Worm (Caenorhabditis elegans) whole organism, L4 larva: ENCODE results near the gene irld-2.

Experiments used
- R02D3.7 ChIP-seq: fragments of 150-350 bp; sonication (generic microtip); optimal IDR thresholded peaks from 3 replicates; lab custom pipeline; 2014; ENCODE audit warnings: missing biosample characterization, missing genetic modification characterization
- T20F7.1 ChIP-seq: fragments of 200-800 bp; sonication (Bioruptor generic); optimal IDR thresholded peaks from 2 replicates; lab custom pipeline; 2018; ENCODE audit warnings: mild to moderate bottlenecking, missing genetic modification characterization, missing compliant biosample characterization
- T26A8.4 ChIP-seq: fragments of 200-800 bp; sonication (Bioruptor generic); IDR thresholded peaks from 2 replicates; pipeline ENCODE4 v1.3.6; 2022; ENCODE audit warnings: missing genetic modification characterization, missing compliant biosample characterization
- ZK337.2 ChIP-seq: fragments of 200-800 bp; sonication (Bioruptor generic); IDR thresholded peaks from 2 replicates; pipeline ENCODE4 v1.3.6; 2022; ENCODE audit warnings: missing genetic modification reagents, missing genetic modification characterization, missing compliant biosample characterization
- ZK546.5 ChIP-seq, 2 experiments: sonication (generic microtip); optimal IDR thresholded peaks; 2 replicates each; lab custom pipeline; 2017; ENCODE audit warnings: missing biosample characterization in 2 of 2, missing genetic modification characterization in 2 of 2
- aha-1 ChIP-seq: fragments of 150-350 bp; peaks from one replicate; lab custom pipeline; 2014; ENCODE audit warnings: missing biosample characterization, missing genetic modification characterization
- ceh-44 ChIP-seq: fragments of 200-800 bp; sonication (Bioruptor generic); IDR thresholded peaks from 2 replicates; pipeline ENCODE4 v1.3.6; 2022; ENCODE audit warnings: missing genetic modification reagents, missing genetic modification characterization, missing compliant biosample characterization
- ces-1 ChIP-seq: fragments of 150-350 bp; sonication (generic microtip); optimal IDR thresholded peaks from 4 replicates; lab custom pipeline; 2014; ENCODE audit warnings: missing biosample characterization, missing genetic modification reagents, missing genetic modification characterization
- cey-2 ChIP-seq: sonication (generic microtip); optimal IDR thresholded peaks from 3 replicates; lab custom pipeline; 2017; ENCODE audit warnings: missing genetic modification characterization, mild to moderate bottlenecking, missing compliant biosample characterization, antibody characterized with exemption, borderline replicate concordance; ENCODE audit not compliant: insufficient read depth
- ctbp-1 ChIP-seq: fragments of 200-800 bp; sonication (Bioruptor generic); IDR thresholded peaks from 2 replicates; pipeline ENCODE4 v1.3.6; 2022; ENCODE audit warnings: missing genetic modification reagents, missing genetic modification characterization, missing compliant biosample characterization
- daf-16 ChIP-seq, 3 experiments: sonication (generic microtip); optimal IDR thresholded peaks; 2 replicates each; lab custom pipeline; 2016 to 2017; ENCODE audit warnings: missing genetic modification characterization in 3 of 3, missing genetic modification reagents in 3 of 3, mild to moderate bottlenecking in 2 of 3, missing compliant biosample characterization in 2 of 3, missing biosample characterization in 1 of 3, moderate library complexity in 1 of 3
- dmd-9 ChIP-seq: fragments of 200-800 bp; sonication (Bioruptor generic); IDR thresholded peaks from 2 replicates; pipeline ENCODE4 v1.3.6; 2022; ENCODE audit warnings: missing genetic modification reagents, missing genetic modification characterization, missing compliant biosample characterization
- dpl-1 ChIP-seq: fragments of 150-350 bp; optimal IDR thresholded peaks from 2 replicates; lab custom pipeline; 2014; ENCODE audit warnings: missing biosample characterization, missing genetic modification reagents, missing genetic modification characterization
- duxl-1 ChIP-seq: sonication (generic microtip); optimal IDR thresholded peaks from 2 replicates; lab custom pipeline; 2016; ENCODE audit warnings: mild to moderate bottlenecking, missing genetic modification characterization, moderate library complexity, missing compliant biosample characterization; ENCODE audit not compliant: poor library complexity
- gei-8 ChIP-seq: fragments of 200-800 bp; sonication (Bioruptor generic); optimal IDR thresholded peaks from 2 replicates; lab custom pipeline; 2018; ENCODE audit warnings: mild to moderate bottlenecking, missing genetic modification characterization, missing compliant biosample characterization
- hif-1 ChIP-seq, 2 experiments: sonication (generic microtip); optimal IDR thresholded peaks; 2 replicates each; lab custom pipeline; 2016 to 2017; ENCODE audit warnings: missing compliant biosample characterization in 2 of 2, missing genetic modification characterization in 2 of 2, missing genetic modification reagents in 2 of 2, missing genotype in 2 of 2, mild to moderate bottlenecking in 1 of 2
- hmg-1.1 ChIP-seq: fragments of 200-800 bp; sonication (Bioruptor generic); IDR thresholded peaks from 2 replicates; pipeline ENCODE4 v1.3.6; 2022; ENCODE audit warnings: missing genetic modification reagents, missing genetic modification characterization, missing compliant biosample characterization
- lim-7 ChIP-seq: fragments of 200-800 bp; sonication (Bioruptor generic); IDR thresholded peaks from 2 replicates; pipeline ENCODE4 v1.3.6; 2022; ENCODE audit warnings: missing genetic modification characterization, missing compliant biosample characterization
- lin-29 ChIP-seq: fragments of 200-800 bp; sonication (Bioruptor generic); IDR thresholded peaks from 2 replicates; pipeline ENCODE4 v1.3.6; 2022; ENCODE audit warnings: missing genetic modification reagents, missing genetic modification characterization, missing compliant biosample characterization
- lin-38 ChIP-seq: fragments of 200-800 bp; sonication (Bioruptor generic); IDR thresholded peaks from 2 replicates; pipeline ENCODE4 v1.3.6; 2022; ENCODE audit warnings: missing genetic modification reagents, missing genetic modification characterization, missing compliant biosample characterization
- madf-5 ChIP-seq, 2 experiments: fragments of 200-800 bp; sonication (Bioruptor generic); IDR thresholded peaks; 2 replicates each; pipeline ENCODE4 v1.3.6; 2022; ENCODE audit warnings: missing compliant biosample characterization in 2 of 2, missing genetic modification characterization in 2 of 2
- mxl-3 ChIP-seq: fragments of 200-800 bp; sonication (Bioruptor generic); optimal IDR thresholded peaks from 2 replicates; lab custom pipeline; 2018; ENCODE audit warnings: mild to moderate bottlenecking, missing genetic modification characterization, missing compliant biosample characterization
- nhr-10 ChIP-seq: fragments of 150-350 bp; optimal IDR thresholded peaks from 2 replicates; lab custom pipeline; 2014; ENCODE audit warnings: missing biosample characterization, missing genetic modification characterization
- nhr-76 ChIP-seq: fragments of 150-350 bp; optimal IDR thresholded peaks from 2 replicates; lab custom pipeline; 2014; ENCODE audit warnings: missing biosample characterization, missing genetic modification characterization
- set-16 ChIP-seq: fragments of 200-800 bp; sonication (Bioruptor generic); IDR thresholded peaks from 2 replicates; pipeline ENCODE4 v1.3.6; 2022; ENCODE audit warnings: missing genetic modification reagents, missing genetic modification characterization, missing compliant biosample characterization
- skn-1 ChIP-seq: fragments of 150-350 bp; optimal IDR thresholded peaks from 2 replicates; lab custom pipeline; 2014; ENCODE audit warnings: missing biosample characterization, missing genetic modification characterization
- snpc-1.2 ChIP-seq: fragments of 200-800 bp; sonication (Bioruptor generic); IDR thresholded peaks from 2 replicates; pipeline ENCODE4 v1.3.6; 2022; ENCODE audit warnings: missing genetic modification reagents, missing genetic modification characterization, missing compliant biosample characterization
- snpc-4 ChIP-seq: fragments of 150-350 bp; optimal IDR thresholded peaks from 2 replicates; lab custom pipeline; 2014; ENCODE audit warnings: missing biosample characterization, missing genetic modification characterization
- spr-1 ChIP-seq: sonication (generic microtip); optimal IDR thresholded peaks from 2 replicates; lab custom pipeline; 2016; ENCODE audit warnings: mild to moderate bottlenecking, missing genetic modification characterization, missing compliant biosample characterization
- tra-1 ChIP-seq: fragments of 200-800 bp; sonication (Bioruptor generic); IDR thresholded peaks from 2 replicates; pipeline ENCODE4 v1.3.6; 2022; ENCODE audit warnings: missing genetic modification reagents, missing genetic modification characterization, missing compliant biosample characterization
- unc-62 ChIP-seq, 3 experiments: fragments of 150-350 bp in 1 of 3; sonication (generic microtip); optimal IDR thresholded peaks in 2 of 3; peaks in 1 of 3; 1 replicate in 1 of 3; 2 replicates in 2 of 3; lab custom pipeline; 2014 to 2017; ENCODE audit warnings: missing biosample characterization in 3 of 3, missing genetic modification characterization in 3 of 3, missing genetic modification reagents in 3 of 3, missing genotype in 1 of 3
- vab-7 ChIP-seq: fragments of 200-800 bp; sonication (Bioruptor generic); IDR thresholded peaks from 2 replicates; pipeline ENCODE4 v1.3.6; 2022; ENCODE audit warnings: missing genetic modification reagents, missing genetic modification characterization, missing compliant biosample characterization
- zfp-3 ChIP-seq: fragments of 200-800 bp; sonication (Bioruptor generic); conservative IDR thresholded peaks from 2 replicates; pipeline ENCODE4 v1.3.6; 2022; ENCODE audit warnings: missing genetic modification reagents, missing genetic modification characterization, missing compliant biosample characterization

Gene irld-2

DNA sequence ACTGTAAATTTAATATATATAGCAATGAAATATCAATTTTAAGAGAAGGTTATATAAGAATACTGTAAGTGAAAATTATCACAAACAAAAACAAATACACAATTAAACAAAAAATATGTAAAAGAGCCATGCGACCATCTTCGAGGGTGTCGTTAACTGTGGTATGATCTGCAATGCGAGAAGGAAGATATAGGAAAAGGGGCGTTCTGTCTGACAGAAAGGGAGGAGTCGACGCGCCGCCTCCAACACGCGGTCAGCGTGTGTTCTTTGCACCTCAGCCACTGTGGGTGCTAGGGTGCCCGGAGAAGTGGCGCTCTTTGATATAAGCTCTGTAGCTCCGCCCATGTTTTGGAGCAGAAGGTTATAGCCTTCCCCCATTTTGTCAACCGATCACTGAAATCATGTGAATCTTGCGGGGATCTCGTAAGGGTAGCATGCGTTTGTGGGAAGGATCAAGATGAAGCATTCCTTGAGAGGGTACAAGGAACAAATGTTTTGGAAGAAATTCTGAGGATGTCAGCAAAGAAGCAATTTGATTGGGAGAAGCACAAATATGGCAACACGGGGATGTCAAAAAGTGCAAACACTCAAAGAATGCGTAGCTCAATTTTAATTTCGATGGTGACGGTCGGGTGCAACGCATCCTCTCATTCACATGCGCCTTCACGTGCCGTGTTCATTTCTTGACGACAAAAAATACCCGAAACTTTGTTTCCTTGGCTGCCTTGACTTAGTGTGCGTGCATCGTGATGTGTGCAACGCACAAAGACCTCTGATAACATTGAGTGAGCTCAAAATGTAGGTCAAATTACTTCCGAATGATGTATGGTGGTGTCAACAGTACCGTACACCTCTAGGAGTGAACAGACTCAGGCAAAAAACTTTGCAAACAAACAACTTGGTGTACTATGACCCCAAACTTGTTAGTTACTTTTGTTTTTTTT, 43.8 kb downstream of the irld-2 start, which contains the start of gene mxl-3 (continued):
- TF ChIP-seq dpl-1 (GFP tag; lab: Kevin White, UChicago), result no peak
- TF ChIP-seq set-16 (GFP tag; lab: Robert Waterston, UW), result peak; percentile 66
- TF ChIP-seq nhr-10 (tag; lab: Kevin White, UChicago), result no peak
- TF ChIP-seq gei-8 (GFP tag; lab: Kevin White, UChicago), result no peak
- no peak for TF ChIP-seq spr-1 (tag; lab: Kevin White, UChicago)
- no peak for TF ChIP-seq R02D3.7 (tag; lab: Kevin White, UChicago)
- peak; percentile 32; the same call in 1 of the 2 replicates for TF ChIP-seq hmg-1.1 (GFP tag; lab: Robert Waterston, UW)
- TF ChIP-seq dmd-9, result no peak
- 0 out of 2 replicates have a peak, but pooled peaks have one; percentile 55 for TF ChIP-seq zfp-3 (GFP tag; lab: Robert Waterston, UW)
- no peak for TF ChIP-seq skn-1 (tag; lab: Kevin White, UChicago)
- TF ChIP-seq daf-16 (GFP tag; optimal IDR thresholded peaks at IDR 0.05; lab: Kevin White, UChicago), result peak in 1 of 2 experiments; percentile 27
- peak; percentile 88 for TF ChIP-seq daf-16 (tag; optimal IDR thresholded peaks at IDR 0.05; lab: Kevin White, UChicago)
- TF ChIP-seq ZK546.5 (tag; optimal IDR thresholded peaks at IDR 0.05; lab: Kevin White, UChicago), result no peak
- TF ChIP-seq ceh-44 (GFP tag; lab: Robert Waterston, UW), result no peak
- peak in 1 of 2 experiments; percentile 66 for TF ChIP-seq hif-1 (tag; optimal IDR thresholded peaks at IDR 0.05; lab: Kevin White, UChicago)

DNA sequence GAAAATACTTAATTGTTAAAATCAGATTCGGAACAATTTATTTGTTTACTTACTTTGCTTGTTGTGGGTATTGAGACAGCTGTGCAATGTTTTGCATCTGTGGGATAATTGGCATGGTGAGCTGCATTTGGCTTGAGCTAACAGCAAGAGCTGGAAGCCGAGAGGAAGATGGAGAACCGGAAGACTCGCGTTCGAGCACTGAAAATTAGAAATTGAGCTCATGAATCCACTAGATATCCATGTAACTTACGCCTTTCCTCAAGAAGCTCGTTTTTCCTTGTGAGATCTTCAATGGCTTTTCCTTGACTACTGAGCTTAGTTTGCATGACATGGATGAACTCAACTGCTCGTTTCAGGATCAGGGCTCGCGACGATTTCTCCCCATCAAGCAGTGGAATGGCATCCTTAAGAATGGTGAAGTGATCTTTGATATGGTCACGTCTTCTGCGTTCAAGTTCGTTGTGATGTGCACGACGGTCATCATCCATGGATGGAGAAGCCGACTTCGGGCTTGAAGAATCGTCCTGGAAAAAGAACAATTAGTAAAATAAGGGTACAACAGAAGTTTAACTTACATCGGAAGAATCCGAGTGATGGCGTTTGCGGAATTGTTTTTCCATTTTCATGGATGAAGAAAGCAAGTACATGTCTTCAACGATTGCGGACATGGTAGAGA, 44.6 kb downstream of the irld-2 start:
- TF ChIP-seq vab-7 (GFP tag; lab: Robert Waterston, UW) (no peak), lin-29 (no peak), madf-5 (GFP tag; IDR thresholded peaks at IDR 0.05; lab: Robert Waterston, UW) (no peak), ZK546.5 (tag; optimal IDR thresholded peaks at IDR 0.05; lab: Kevin White, UChicago) (no peak), duxl-1 (tag; lab: Kevin White, UChicago) (peak; percentile 21), cey-2 (tag; lab: Kevin White, UChicago) (no peak), snpc-4 (no peak), ZK337.2 (no peak), ces-1 (GFP tag; lab: Kevin White, UChicago) (no peak), tra-1 (GFP tag; lab: Robert Waterston, UW) (0 out of 2 replicates have a peak, but pooled peaks have one; percentile 5), unc-62 (GFP tag; optimal IDR thresholded peaks at IDR 0.05 in 1 of 2; lab: Kevin White, UChicago) (peak in 1 of 2 experiments; percentile 53), unc-62 (tag; optimal IDR thresholded peaks at IDR 0.05; lab: Kevin White, UChicago) (no peak), nhr-76 (no peak), lin-38 (GFP tag; lab: Robert Waterston, UW) (peak; percentile 41), T20F7.1 (GFP tag; lab: Kevin White, UChicago) (peak; percentile 10), ctbp-1 (GFP tag; lab: Robert Waterston, UW) (peak; percentile 21; the same call in 1 of the 2 replicates), gei-8 (GFP tag; lab: Kevin White, UChicago) (no peak), T26A8.4 (GFP tag; lab: Robert Waterston, UW) (peak; percentile 54), snpc-1.2 (peak; percentile 9; the same call in 1 of the 2 replicates), hif-1 (tag; optimal IDR thresholded peaks at IDR 0.05; lab: Kevin White, UChicago) (no peak), skn-1 (tag; lab: Kevin White, UChicago) (no peak), mxl-3 (GFP tag; lab: Kevin White, UChicago) (peak; percentile 16), lim-7 (no peak), spr-1 (tag; lab: Kevin White, UChicago) (no peak), aha-1 (tag; lab: Kevin White, UChicago) (peak; percentile 7)
